Fruit fly (Drosophila melanogaster): ENCODE data around the gene Helz.

The Helz gene

DNA sequence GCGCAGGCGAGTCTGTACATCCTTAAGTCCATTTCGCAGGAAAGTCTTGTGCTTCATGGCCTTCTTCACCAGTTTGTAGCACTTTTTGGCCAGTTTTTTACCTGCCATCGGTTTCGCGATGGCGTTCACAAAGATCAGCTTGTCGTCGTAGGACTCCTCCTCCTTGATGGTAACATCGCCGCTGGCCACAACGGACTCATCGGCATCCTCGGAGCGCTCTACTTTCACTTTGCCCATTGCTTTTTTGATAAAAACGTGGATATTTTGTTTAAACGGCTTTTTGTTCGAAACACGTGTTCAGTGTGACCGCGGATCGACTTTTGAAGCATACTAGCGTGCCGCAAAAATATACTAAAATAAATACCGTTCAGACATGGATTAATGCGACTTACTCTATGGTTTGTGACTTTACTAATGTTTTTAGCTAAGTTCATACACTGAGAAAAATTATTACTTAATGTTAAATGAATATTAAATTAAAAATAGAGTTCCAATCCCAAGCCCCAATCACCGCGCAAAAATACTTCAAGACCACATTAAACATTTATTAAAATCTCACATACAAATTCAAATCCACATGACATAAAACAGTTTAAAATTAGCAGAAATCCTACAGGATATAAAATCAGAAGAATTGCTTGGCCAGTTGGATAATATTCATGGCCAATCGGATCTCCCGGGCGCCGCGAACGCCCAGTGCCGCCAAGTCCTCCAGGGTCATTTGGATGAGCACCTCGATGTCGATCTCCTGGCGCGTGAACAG is 12.3 kb downstream of the Helz start, which contains the start of gene NHP2:
NHP2 (minus strand) TSS at position 315 of the 763 bp plus-strand sequence.
- peak; percentile 89 for TF ChIP-seq CG12605 (GFP tag; IDR thresholded peaks at IDR 0.05)
- TF ChIP-seq CG32121 (GFP tag; IDR thresholded peaks at IDR 0.05): peak; percentile 77
- peak; percentile 58 for TF ChIP-seq gl (tag; optimal IDR thresholded peaks at IDR 0.05)
- TF ChIP-seq EcR (GFP tag; optimal IDR thresholded peaks at IDR 0.05): no peak
- no peak for TF ChIP-seq CG8159 (tag; optimal IDR thresholded peaks at IDR 0.05)
- TF ChIP-seq Snoo (tag; optimal IDR thresholded peaks at IDR 0.05): peak; percentile 82
- TF ChIP-seq CG4496 (GFP tag; IDR thresholded peaks at IDR 0.05): peak; percentile 88
- TF ChIP-seq D1 (tag; optimal IDR thresholded peaks at IDR 0.05): peak; percentile 88
- no peak for TF ChIP-seq CG13204 (GFP tag; optimal IDR thresholded peaks at IDR 0.05)
- peak; percentile 72 for TF ChIP-seq CG9948 (tag; optimal IDR thresholded peaks at IDR 0.05)
- TF ChIP-seq CG14655 (GFP tag; optimal IDR thresholded peaks at IDR 0.05): no peak
- TF ChIP-seq fd96Ca (GFP tag; IDR thresholded peaks at IDR 0.05): no peak
- TF ChIP-seq CG34367 (tag; optimal IDR thresholded peaks at IDR 0.05): no peak
- no peak for TF ChIP-seq Pif1B (GFP tag; optimal IDR thresholded peaks at IDR 0.05)
- no peak for TF ChIP-seq CG10348 (GFP tag; IDR thresholded peaks at IDR 0.05)
- TF ChIP-seq CG15710 (tag; optimal IDR thresholded peaks at IDR 0.05): peak; percentile 74
- TF ChIP-seq CG17806 (tag; optimal IDR thresholded peaks at IDR 0.05): peak; percentile 85
- peak; percentile 62 for TF ChIP-seq rn (GFP tag; IDR thresholded peaks at IDR 0.05)
- peak; percentile 90 for TF ChIP-seq Ets98B (GFP tag; IDR thresholded peaks at IDR 0.05)
- TF ChIP-seq CG8301 (tag; optimal IDR thresholded peaks at IDR 0.05): no peak
- TF ChIP-seq Pif1A (GFP tag; optimal IDR thresholded peaks at IDR 0.05): no peak

DNA sequence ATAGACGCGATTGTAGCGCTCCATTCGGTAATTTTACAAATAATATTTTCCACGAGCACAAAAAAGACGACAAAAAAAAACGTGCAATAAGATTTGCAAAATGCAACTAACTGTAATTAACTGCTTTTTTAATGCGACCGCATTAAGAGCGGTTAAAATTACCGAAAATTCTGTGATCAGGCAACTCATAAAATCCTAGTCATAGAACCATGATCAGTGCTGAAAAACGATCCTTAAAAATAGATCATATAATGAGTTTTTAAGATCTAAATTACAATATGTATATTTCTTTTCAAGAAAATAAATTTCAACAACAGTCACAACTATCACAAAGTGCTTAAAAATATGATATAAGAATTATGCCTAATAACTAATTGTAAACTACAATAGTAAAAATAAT is 13.5 kb downstream of the Helz start, which contains the start of gene gnu:
gnu (minus strand) TSS at position 125 of the 400 bp plus-strand sequence.
- TF ChIP-seq CG34367 (tag; optimal IDR thresholded peaks at IDR 0.05) (no peak), CG8301 (tag; optimal IDR thresholded peaks at IDR 0.05) (no peak), CG15710 (tag; optimal IDR thresholded peaks at IDR 0.05) (no peak)

DNA sequence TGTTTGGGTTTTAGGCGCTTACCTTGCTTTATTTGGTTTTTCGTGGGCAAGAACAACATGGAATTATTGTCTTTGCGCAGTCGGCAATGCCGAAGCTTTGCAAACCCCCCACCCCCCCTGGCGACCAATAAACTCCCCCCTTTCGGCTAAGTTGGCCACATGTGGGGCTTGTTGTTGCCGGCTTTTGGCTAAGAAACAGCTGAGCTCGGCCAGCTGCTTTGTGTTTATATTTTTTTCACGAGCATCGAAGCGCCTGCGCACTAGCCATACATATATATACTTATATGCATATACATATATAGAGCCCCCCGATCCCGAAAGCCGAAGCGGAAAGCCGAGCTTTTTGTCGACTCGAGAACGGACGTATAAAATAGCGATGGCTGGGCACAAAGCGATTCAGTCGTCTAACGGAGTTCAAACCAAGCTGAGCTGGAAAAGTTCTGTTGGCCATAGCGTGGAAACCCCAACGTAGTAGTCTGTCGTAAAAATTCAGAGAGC is 15.0 kb downstream of the Helz start, which contains the start of gene CG17839:
CG17839 (plus strand) TSS at position 413 of the 498 bp plus-strand sequence.
- TF ChIP-seq Ets98B (GFP tag; IDR thresholded peaks at IDR 0.05) (peak; percentile 26; the same call in 1 of the 2 replicates), CG32121 (GFP tag; IDR thresholded peaks at IDR 0.05) (0 out of 2 replicates have a peak, but pooled peaks have one; percentile 8), gl (tag; optimal IDR thresholded peaks at IDR 0.05) (no peak), D1 (tag; optimal IDR thresholded peaks at IDR 0.05) (no peak), CG12605 (GFP tag; IDR thresholded peaks at IDR 0.05) (peak; percentile 51; the same call in 1 of the 2 replicates), fd96Ca (GFP tag; IDR thresholded peaks at IDR 0.05) (no peak)

DNA sequence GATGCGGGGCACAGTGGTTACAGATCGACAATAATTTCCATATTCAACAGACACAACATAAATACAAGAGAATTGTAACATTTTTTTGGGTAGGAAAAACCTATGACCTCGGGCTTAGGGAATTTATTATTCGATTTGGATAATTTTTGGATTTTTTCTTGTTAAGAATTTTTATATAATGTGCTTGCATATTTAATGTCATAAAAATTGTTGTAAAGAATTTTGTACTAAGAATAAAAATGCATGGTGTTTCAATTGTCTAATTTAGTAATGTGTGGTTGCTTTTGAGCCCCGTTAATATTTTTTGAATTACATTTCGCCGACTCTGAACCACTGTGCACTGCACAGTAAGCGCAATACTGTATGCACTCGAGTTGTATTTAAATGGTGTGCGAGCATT is 26.9 kb downstream of the Helz start:
- TF ChIP-seq CG32121 (GFP tag; IDR thresholded peaks at IDR 0.05): no peak
- no peak for TF ChIP-seq Pif1A (GFP tag; optimal IDR thresholded peaks at IDR 0.05)
- TF ChIP-seq CG14655 (GFP tag; optimal IDR thresholded peaks at IDR 0.05): peak; percentile 52
- peak; percentile 37 for TF ChIP-seq CG8301 (tag; optimal IDR thresholded peaks at IDR 0.05)
- no peak for TF ChIP-seq CG10348 (GFP tag; IDR thresholded peaks at IDR 0.05)
- no peak for TF ChIP-seq Pif1B (GFP tag; optimal IDR thresholded peaks at IDR 0.05)
- peak; percentile 38 for TF ChIP-seq CG8159 (tag; optimal IDR thresholded peaks at IDR 0.05)
- TF ChIP-seq CG12605 (GFP tag; IDR thresholded peaks at IDR 0.05): no peak
- no peak for TF ChIP-seq CG34367 (tag; optimal IDR thresholded peaks at IDR 0.05)
- TF ChIP-seq Snoo (tag; optimal IDR thresholded peaks at IDR 0.05): no peak
- TF ChIP-seq EcR (GFP tag; optimal IDR thresholded peaks at IDR 0.05): no peak
- TF ChIP-seq CG17806 (tag; optimal IDR thresholded peaks at IDR 0.05): peak; percentile 9
- TF ChIP-seq CG15710 (tag; optimal IDR thresholded peaks at IDR 0.05): peak; percentile 15
- TF ChIP-seq Ets98B (GFP tag; IDR thresholded peaks at IDR 0.05): no peak
- no peak for TF ChIP-seq gl (tag; optimal IDR thresholded peaks at IDR 0.05)
- TF ChIP-seq CG9948 (tag; optimal IDR thresholded peaks at IDR 0.05): peak; percentile 43

DNA sequence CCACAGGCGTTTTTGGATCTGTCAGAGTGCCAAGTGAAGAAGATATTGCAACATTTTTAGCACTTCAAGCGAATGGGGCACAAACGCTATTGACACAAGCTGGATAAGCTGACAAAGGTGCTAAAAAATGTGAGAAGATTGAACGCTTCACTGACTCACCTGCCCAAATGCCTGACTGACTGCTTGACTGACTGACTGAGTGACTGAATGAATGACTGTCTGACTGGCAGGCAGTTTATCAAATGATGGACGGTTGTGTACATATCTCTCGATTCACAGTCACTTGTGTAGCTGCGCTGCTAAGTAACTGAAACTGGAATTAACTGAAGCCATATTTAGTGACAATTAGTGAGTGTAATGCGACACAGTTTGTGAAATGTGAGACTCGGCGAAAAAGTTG is 31.4 kb downstream of the Helz start:
- TF ChIP-seq fd96Ca (GFP tag; IDR thresholded peaks at IDR 0.05) (no peak), Snoo (tag; optimal IDR thresholded peaks at IDR 0.05) (no peak), Pif1A (GFP tag; optimal IDR thresholded peaks at IDR 0.05) (no peak), CG13204 (GFP tag; optimal IDR thresholded peaks at IDR 0.05) (no peak), CG34367 (tag; optimal IDR thresholded peaks at IDR 0.05) (no peak), CG15710 (tag; optimal IDR thresholded peaks at IDR 0.05) (no peak)

DNA sequence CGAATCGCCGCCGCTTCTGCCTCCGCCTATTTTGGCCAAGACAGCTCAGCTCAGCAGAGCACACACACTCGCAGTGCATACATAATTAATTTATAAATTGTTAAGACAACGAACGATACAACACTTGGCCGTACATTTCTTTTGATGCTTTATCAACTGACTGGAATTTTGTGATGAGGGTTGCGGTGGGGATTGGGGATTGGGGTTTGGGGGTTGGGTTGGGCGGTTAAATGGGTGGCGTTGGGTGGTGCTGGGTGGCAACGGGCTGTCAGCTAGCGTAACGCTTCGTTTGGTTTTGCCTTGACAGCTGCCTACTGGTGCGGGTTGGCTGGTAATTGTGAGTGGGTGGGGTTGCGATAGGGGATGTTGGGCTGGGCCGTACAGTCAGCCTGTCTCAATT is 32.6 kb downstream of the Helz start:
- TF ChIP-seq EcR (GFP tag; optimal IDR thresholded peaks at IDR 0.05) (no peak), CG15710 (tag; optimal IDR thresholded peaks at IDR 0.05) (no peak), CG17806 (tag; optimal IDR thresholded peaks at IDR 0.05) (no peak), Snoo (tag; optimal IDR thresholded peaks at IDR 0.05) (no peak), Pif1A (GFP tag; optimal IDR thresholded peaks at IDR 0.05) (no peak), CG8159 (tag; optimal IDR thresholded peaks at IDR 0.05) (no peak)

All from whole organism, pupa.